Fruit fly (Drosophila melanogaster) whole organism, wandering third instar larva: ENCODE data around the gene St2.

ENCODE experiments used
- Abd-B ChIP-seq: fragments of >200 bp; optimal IDR thresholded peaks from 2 replicates; lab custom pipeline; 2017; ENCODE audit warnings: missing biosample characterization, missing genetic modification characterization
- CG32264 ChIP-seq: fragments of 200-800 bp; sonication (Bioruptor generic); optimal IDR thresholded peaks from 2 replicates; lab custom pipeline; 2016; ENCODE audit warnings: missing biosample characterization, missing genetic modification characterization
- N ChIP-seq: fragments of >200 bp; optimal IDR thresholded peaks from 2 replicates; lab custom pipeline; 2018; ENCODE audit warnings: missing biosample characterization, missing external identifiers, missing genetic modification characterization
- br ChIP-seq: fragments of 200-800 bp; sonication (Bioruptor generic); optimal IDR thresholded peaks from 2 replicates; lab custom pipeline; 2016; ENCODE audit warnings: missing biosample characterization, missing genetic modification characterization
- dl ChIP-seq, 2 experiments: fragments of 175-275, 200-275 bp in 1 of 2; fragments of 200-275 bp in 1 of 2; sonication (Bioruptor generic); optimal IDR thresholded peaks; lab custom pipeline; 2018; ENCODE audit warnings: mild to moderate bottlenecking in 2 of 2, missing biosample characterization in 2 of 2, missing genetic modification characterization in 2 of 2, moderate library complexity in 2 of 2; ENCODE audit not compliant: partially characterized antibody in 2 of 2, insufficient read depth in 1 of 2
- dmrt93B ChIP-seq: fragments of 200-800 bp; sonication (Bioruptor generic); optimal IDR thresholded peaks from 2 replicates; lab custom pipeline; 2018; ENCODE audit warnings: missing biosample characterization, mild to moderate bottlenecking, missing genetic modification characterization
- fru ChIP-seq: fragments of 200-800 bp; sonication (Bioruptor generic); optimal IDR thresholded peaks from 3 replicates; lab custom pipeline; 2016; ENCODE audit warnings: missing biosample characterization, mild to moderate bottlenecking, missing genetic modification characterization
- h ChIP-seq: fragments of 200-800 bp; sonication (Bioruptor generic); optimal IDR thresholded peaks from 3 replicates; lab custom pipeline; 2016; ENCODE audit warnings: missing biosample characterization, mild to moderate bottlenecking, missing genetic modification characterization
- pan ChIP-seq: fragments of >200 bp; optimal IDR thresholded peaks from 2 replicates; lab custom pipeline; 2017
- psq ChIP-seq: fragments of 200-800 bp; sonication (Bioruptor generic); optimal IDR thresholded peaks from 3 replicates; lab custom pipeline; 2017; ENCODE audit warnings: missing biosample characterization, mild to moderate bottlenecking, missing genetic modification characterization, moderate library complexity

dm6 chr3R:9249736-9250044 is 2.0 kb upstream of the St2 start:
- TF ChIP-seq Abd-B (GFP tag; lab: Kevin White, UChicago) (no peak), CG32264 (GFP tag; lab: Kevin White, UChicago) (no peak), N (GFP tag; lab: Kevin White, UChicago) (no peak), h (GFP tag; lab: Kevin White, UChicago) (no peak), dmrt93B (GFP tag; lab: Kevin White, UChicago) (no peak), psq (GFP tag; lab: Kevin White, UChicago) (no peak), dl (GFP tag; optimal IDR thresholded peaks at IDR 0.05; lab: Kevin White, UChicago; ENCODE audit: insufficient read depth in 1 of 2, partially characterized antibody in 2 of 2) (no peak), pan (lab: Kevin White, UChicago) (no peak), br (no peak), fru (GFP tag; lab: Kevin White, UChicago) (no peak)
